Fruit fly (Drosophila melanogaster) S2 (cell line): Measurements from ENCODE around the gene CG33630.

Experiments
- CG8478 ChIP-seq: fragments of >200 bp; optimal IDR thresholded peaks from 2 replicates; lab custom pipeline; 2018
- CTCF ChIP-seq, 2 experiments: fragments of >200 bp; optimal IDR thresholded peaks; 2 replicates each; lab custom pipeline; 2018

CG33630 gene

DNA sequence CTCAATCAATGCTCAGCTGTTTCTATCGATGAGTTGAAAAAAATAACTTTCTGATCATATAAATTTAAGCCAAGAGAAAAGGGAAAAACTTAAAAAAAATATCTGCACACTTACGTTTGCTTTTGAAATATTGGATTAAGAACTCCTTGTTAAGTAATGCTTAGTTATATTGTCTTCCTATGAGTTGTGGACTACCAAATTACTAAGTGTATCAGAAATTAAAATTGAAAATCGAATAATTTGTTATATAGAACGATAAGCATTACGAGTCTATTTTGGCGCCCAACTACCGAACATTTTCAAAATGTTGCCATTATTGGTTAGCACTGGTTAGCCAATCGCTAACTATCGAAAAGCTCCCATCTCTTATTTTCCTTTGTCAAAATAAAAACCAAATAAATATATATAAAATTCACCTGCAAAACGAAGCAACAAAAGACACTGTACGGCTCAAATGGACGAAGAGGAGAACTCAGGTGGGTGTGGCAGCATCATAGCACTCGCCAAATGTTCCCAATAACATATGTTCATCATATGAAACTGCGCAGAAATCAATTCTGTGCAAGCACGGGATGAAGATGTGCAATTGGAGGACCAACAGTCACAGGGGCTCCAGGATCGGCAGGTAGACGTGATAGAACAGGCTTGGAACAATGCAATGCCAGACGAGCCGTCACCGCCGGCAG lies 13.4 kb upstream of the CG33630 start, which contains the start of gene ohgt:
ohgt (plus strand) TSS at position 358 of the 686 bp plus-strand sequence.
- TF ChIP-seq CTCF (optimal IDR thresholded peaks at IDR 0.05; lab: Kevin White, UChicago), result no peak
- TF ChIP-seq CG8478, result no peak

dm6 chr3R:10052695-10053382 lies 9.6 kb upstream of the CG33630 start, which contains the start of the genes Fancl and Npc2e:
Gene Fancl, minus strand, starts transcription at chr3R:10052869.
Gene Npc2e, plus strand, starts transcription at chr3R:10053332.
- TF ChIP-seq CG8478 (no peak), CTCF (optimal IDR thresholded peaks at IDR 0.05; lab: Kevin White, UChicago) (no peak)

dm6 chr3R:10053559-10053958 lies 8.9 kb upstream of the CG33630 start:
- no peak for TF ChIP-seq CG8478
- no peak for TF ChIP-seq CTCF (optimal IDR thresholded peaks at IDR 0.05; lab: Kevin White, UChicago)

DNA sequence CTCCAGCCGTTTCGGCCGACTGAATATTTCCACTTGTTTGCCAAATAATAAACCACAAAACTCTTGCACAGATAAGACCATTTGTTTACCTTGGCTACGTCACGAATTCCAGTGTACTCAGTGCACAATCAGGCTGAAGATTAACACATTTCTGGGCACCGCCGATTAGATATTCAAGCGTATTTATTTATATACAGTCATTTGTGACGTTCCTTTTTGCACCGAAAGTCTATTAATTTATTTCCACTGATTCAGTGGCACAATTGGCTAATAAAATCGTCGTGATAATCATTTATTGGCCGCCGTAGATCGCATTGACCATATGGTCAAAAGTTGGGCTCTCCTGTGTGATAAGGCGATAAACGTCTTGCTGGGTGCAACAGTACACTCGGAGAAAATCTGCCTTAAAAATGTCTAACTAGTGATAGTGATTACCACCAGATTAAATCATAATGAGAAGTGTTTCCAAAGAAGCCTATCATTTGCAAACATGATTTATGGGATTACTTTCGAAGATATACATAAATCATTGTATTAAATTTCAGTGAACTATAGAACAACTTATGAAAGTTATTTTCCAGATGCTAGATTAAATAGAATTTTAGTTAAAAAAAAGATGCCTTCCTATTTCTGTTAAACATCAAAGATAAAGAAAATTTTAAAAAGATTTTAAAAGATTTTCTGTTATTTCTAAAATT lies 8.0 kb upstream of the CG33630 start:
- TF ChIP-seq CTCF (optimal IDR thresholded peaks at IDR 0.05; lab: Kevin White, UChicago) (no peak), CG8478 (no peak)

dm6 chr3R:10055004-10055403 lies 7.4 kb upstream of the CG33630 start:
- TF ChIP-seq CG8478 (no peak), CTCF (optimal IDR thresholded peaks at IDR 0.05; lab: Kevin White, UChicago) (no peak)

DNA sequence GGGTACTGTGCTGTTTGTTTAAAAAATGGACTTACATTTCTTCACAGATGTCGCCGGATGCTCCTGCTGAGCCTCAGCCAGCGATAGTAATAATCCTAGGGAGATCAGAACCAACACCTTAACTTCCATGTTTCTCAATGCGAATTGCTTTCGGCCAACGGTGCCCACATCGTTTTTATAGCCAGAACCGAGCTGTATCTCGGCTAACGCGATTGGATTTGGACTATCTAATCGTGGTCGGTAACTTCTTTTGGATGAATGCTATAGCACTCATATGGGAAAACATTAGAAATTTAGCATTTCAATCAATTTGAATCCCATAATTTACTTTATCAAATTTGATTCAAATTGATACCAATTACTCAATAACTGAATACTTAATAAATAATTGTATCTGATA lies 6.5 kb upstream of the CG33630 start, which contains the start of gene Npc2d:
Npc2d (minus strand) TSS at position 133 of the 400 bp plus-strand sequence.
- no peak for TF ChIP-seq CG8478
- TF ChIP-seq CTCF (optimal IDR thresholded peaks at IDR 0.05; lab: Kevin White, UChicago), result no peak

dm6 chr3R:10056647-10057046 lies 5.8 kb upstream of the CG33630 start:
- TF ChIP-seq CG8478 (no peak), CTCF (optimal IDR thresholded peaks at IDR 0.05; lab: Kevin White, UChicago) (no peak)

DNA sequence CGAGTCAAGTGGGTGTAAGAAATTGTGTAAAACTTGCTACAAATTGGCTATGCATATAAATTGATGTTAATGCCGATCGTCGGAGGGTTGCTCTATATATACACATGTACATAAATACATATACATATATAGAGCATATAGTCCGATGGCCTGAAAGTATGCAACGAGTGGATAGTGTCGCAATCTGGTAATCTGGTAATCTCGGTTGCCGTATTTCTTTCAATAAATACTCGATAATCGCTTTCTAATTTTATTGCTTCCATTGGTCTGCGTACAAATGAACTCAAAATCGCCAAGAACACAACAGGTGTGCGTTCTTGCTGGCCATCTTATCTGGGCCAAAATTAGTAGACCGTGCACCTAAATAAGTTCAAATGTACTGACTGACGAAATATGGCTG lies 3.1 kb upstream of the CG33630 start:
- no peak for TF ChIP-seq CTCF (optimal IDR thresholded peaks at IDR 0.05; lab: Kevin White, UChicago)
- no peak for TF ChIP-seq CG8478

DNA sequence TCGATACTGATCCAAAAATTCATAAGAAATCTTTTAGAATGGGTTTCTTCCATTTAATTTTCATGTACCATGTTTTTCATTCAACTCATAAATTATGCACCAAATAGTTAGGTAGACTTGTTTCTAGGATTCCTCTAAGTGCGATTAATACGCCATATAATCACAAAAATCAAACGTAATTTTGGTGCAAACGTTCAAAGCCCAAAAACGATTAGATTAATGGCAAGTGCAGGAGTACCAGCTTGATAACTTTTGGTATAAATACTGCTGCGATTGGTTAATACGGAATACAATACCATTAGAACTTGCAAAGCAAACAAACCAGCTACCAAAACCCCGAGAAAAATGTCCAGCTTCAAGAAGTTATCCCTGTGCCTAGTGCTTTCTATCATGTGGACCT lies 2.5 kb upstream of the CG33630 start, which contains the start of gene Npc2c:
Npc2c (plus strand) TSS at position 301 of the 400 bp plus-strand sequence.
- no peak for TF ChIP-seq CTCF (optimal IDR thresholded peaks at IDR 0.05; lab: Kevin White, UChicago)
- no peak for TF ChIP-seq CG8478

DNA sequence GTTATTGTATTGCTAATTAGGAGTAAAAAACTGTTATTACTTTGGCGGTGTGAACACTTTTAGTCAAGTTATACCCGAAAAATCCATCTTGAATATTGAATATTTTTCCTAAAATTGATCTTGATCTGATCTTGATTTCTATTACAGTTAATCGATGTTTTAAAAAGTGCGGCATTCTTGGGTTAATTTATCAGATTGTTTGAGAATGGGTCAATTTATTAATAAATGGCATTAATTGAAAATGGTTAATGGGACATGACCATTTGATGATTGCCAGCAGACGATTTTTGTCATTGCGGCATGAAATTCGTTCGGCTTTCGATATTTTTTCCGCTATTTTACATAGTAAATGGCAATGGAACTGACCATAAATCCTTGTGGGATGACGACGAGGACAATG lies 1.3 kb downstream of the CG33630 start, which contains the start of gene CG33631:
CG33631 (plus strand) TSS at position 301 of the 400 bp plus-strand sequence.
- TF ChIP-seq CG8478 (no peak), CTCF (optimal IDR thresholded peaks at IDR 0.05; lab: Kevin White, UChicago) (no peak)

dm6 chr3R:10066470-10066869 lies 4.0 kb downstream of the CG33630 start, which contains the start of gene CG33783:
Gene CG33783, plus strand, starts transcription at chr3R:10066770.
- TF ChIP-seq CTCF (optimal IDR thresholded peaks at IDR 0.05; lab: Kevin White, UChicago) (no peak), CG8478 (no peak)

DNA sequence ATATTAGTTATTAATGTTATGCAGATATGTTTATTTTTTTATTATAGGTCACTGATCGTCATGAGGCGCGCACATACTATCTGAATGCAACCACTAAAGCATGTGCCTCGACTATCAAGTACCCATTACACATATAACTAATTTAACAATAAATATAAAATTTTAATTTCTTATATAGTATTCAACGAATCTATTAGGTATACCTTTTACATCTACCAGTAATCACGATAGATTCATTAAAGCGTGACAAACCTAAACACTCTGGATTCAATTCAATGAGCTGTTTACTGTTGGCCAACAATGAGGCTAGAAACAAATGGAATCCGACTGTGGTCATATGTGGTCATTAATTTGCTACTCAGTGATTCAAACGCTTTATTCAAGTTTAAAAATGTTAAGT lies 5.2 kb downstream of the CG33630 start, which contains the start of gene CG33784:
CG33784 (plus strand) TSS at position 301 of the 400 bp plus-strand sequence.
- TF ChIP-seq CG8478 (no peak), CTCF (optimal IDR thresholded peaks at IDR 0.05; lab: Kevin White, UChicago) (no peak)

- TF ChIP-seq CG8478 (no peak), CTCF (optimal IDR thresholded peaks at IDR 0.05; lab: Kevin White, UChicago) (no peak)
Observed at dm6 chr3R:10068780-10069179, 6.4 kb downstream of the CG33630 start.

dm6 chr3R:10070195-10070594 lies 7.8 kb downstream of the CG33630 start:
- TF ChIP-seq CTCF (optimal IDR thresholded peaks at IDR 0.05; lab: Kevin White, UChicago) (no peak), CG8478 (no peak)

DNA sequence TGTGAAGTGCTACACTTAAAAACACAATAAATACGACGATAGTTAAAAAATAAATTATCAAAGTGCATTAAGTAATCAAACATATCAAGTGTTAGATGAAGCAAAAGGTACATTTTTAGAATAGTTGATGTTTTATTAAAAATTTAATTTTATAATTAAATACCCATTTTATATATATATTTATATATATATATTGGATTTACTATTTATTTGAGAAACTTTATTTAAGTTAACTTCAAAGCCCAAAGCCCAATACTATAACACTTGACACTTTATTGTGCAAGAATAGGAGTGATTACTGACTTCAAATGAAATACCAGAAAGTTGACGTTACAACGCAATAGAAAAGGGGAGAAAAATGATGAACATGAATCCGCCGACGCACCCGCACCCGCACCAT lies 8.4 kb downstream of the CG33630 start, which contains the start of gene nerfin-2:
nerfin-2 (plus strand) TSS at position 301 of the 400 bp plus-strand sequence.
- no peak for TF ChIP-seq CTCF (optimal IDR thresholded peaks at IDR 0.05; lab: Kevin White, UChicago)
- TF ChIP-seq CG8478, result no peak
